Worm (Caenorhabditis elegans) whole organism, early embryonic: ENCODE measurements around the gene T12G3.4.

Experiments used
- B0310.2 ChIP-seq: sonication (generic microtip); optimal IDR thresholded peaks from 2 replicates; lab custom pipeline; 2016; ENCODE audit warnings: mild to moderate bottlenecking, missing genetic modification characterization, missing compliant biosample characterization
- F13C5.2 ChIP-seq: sonication (generic microtip); optimal IDR thresholded peaks from 2 replicates; lab custom pipeline; 2017; ENCODE audit warnings: mild to moderate bottlenecking, missing genetic modification characterization, inconsistent platforms, missing compliant biosample characterization
- aly-1 ChIP-seq: sonication (generic microtip); optimal IDR thresholded peaks from 2 replicates; lab custom pipeline; 2016; ENCODE audit warnings: missing genetic modification characterization, missing compliant biosample characterization
- ama-1 ChIP-seq: fragments of 150-350 bp; optimal IDR thresholded peaks from 2 replicates; lab custom pipeline; 2014
- ceh-36 ChIP-seq: sonication (generic microtip); optimal IDR thresholded peaks from 2 replicates; lab custom pipeline; 2016; ENCODE audit warnings: missing genetic modification characterization, inconsistent platforms, missing compliant biosample characterization
- hmbx-1 ChIP-seq: sonication (generic microtip); optimal IDR thresholded peaks from 2 replicates; lab custom pipeline; 2016; ENCODE audit warnings: mild to moderate bottlenecking, missing genetic modification characterization, missing compliant biosample characterization
- hnd-1 ChIP-seq: sonication (generic microtip); optimal IDR thresholded peaks from 2 replicates; lab custom pipeline; 2016; ENCODE audit warnings: missing genetic modification characterization, missing compliant biosample characterization
- scrt-1 ChIP-seq: fragments of 200-800 bp; sonication (Bioruptor generic); IDR thresholded peaks from 2 replicates; pipeline ENCODE4 v1.3.6; 2022; ENCODE audit warnings: missing genetic modification characterization, missing compliant biosample characterization
- tbx-37 ChIP-seq: fragments of 200-800 bp; sonication (Bioruptor generic); conservative IDR thresholded peaks from 2 replicates; pipeline ENCODE4 v1.3.6; 2022; ENCODE audit warnings: missing genetic modification reagents, missing genetic modification characterization, missing compliant biosample characterization
- tra-4 ChIP-seq: sonication (generic microtip); optimal IDR thresholded peaks from 2 replicates; lab custom pipeline; 2017; ENCODE audit warnings: missing genetic modification characterization, missing compliant biosample characterization

ce11 chrIV:12084587-12084986 lies 36.5 kb downstream of the T12G3.4 start:
- TF ChIP-seq tbx-37 (GFP tag; lab: Robert Waterston, UW) (no peak), aly-1 (tag; lab: Kevin White, UChicago) (no peak), ama-1 (lab: Kevin White, UChicago) (peak; percentile 5), scrt-1 (GFP tag; lab: Robert Waterston, UW) (no peak), tra-4 (tag; lab: Kevin White, UChicago) (no peak), F13C5.2 (tag; lab: Kevin White, UChicago) (no peak), hmbx-1 (tag; lab: Kevin White, UChicago) (no peak), hnd-1 (tag; lab: Kevin White, UChicago) (no peak), B0310.2 (no peak), ceh-36 (tag; lab: Kevin White, UChicago) (no peak)
